Fruit fly (Drosophila melanogaster) S2 (cell line): ENCODE data around the gene CG5386.

ENCODE experiments used
- CG8478 ChIP-seq: fragments of >200 bp; optimal IDR thresholded peaks from 2 replicates; lab custom pipeline; 2018
- CTCF ChIP-seq, 2 experiments: fragments of >200 bp; optimal IDR thresholded peaks; 2 replicates each; lab custom pipeline; 2018

The CG5386 gene

dm6 chr3R:22342151-22342550 is at the start of gene CG5386:
Gene CG5386, minus strand, starts transcription at chr3R:22342251.
- TF ChIP-seq CG8478 (lab: Kevin White, UChicago), result no peak
- TF ChIP-seq CTCF (optimal IDR thresholded peaks at IDR 0.05; lab: Kevin White, UChicago), result no peak

dm6 chr3R:22390109-22390508 is 48.1 kb upstream of the CG5386 start:
- TF ChIP-seq CG8478 (lab: Kevin White, UChicago), result no peak

- TF ChIP-seq CG8478 (lab: Kevin White, UChicago) (no peak), CTCF (optimal IDR thresholded peaks at IDR 0.05; lab: Kevin White, UChicago) (no peak)
Observed at dm6 chr3R:22389614-22390013, 47.6 kb upstream of the CG5386 start, which contains the start of the genes CAH8 and CG7059. Gene CAH8, minus strand, starts transcription at chr3R:22389714. Gene CG7059, plus strand, starts transcription at chr3R:22389780.

- TF ChIP-seq CTCF (optimal IDR thresholded peaks at IDR 0.05; lab: Kevin White, UChicago), result no peak
- no peak for TF ChIP-seq CG8478 (lab: Kevin White, UChicago)
Observed at dm6 chr3R:22381735-22382134, 39.7 kb upstream of the CG5386 start, which contains the start of gene Gpdh3. Gene Gpdh3, plus strand, starts transcription at chr3R:22382035.

dm6 chr3R:22381077-22381476 is 39.0 kb upstream of the CG5386 start, which contains the start of gene CG43342:
Gene CG43342, plus strand, starts transcription at chr3R:22381340.
- TF ChIP-seq CTCF (optimal IDR thresholded peaks at IDR 0.05; lab: Kevin White, UChicago), result no peak
- no peak for TF ChIP-seq CG8478 (lab: Kevin White, UChicago)

- TF ChIP-seq CG8478 (lab: Kevin White, UChicago) (no peak), CTCF (optimal IDR thresholded peaks at IDR 0.05; lab: Kevin White, UChicago) (no peak)
Observed at dm6 chr3R:22379942-22380341, 37.9 kb upstream of the CG5386 start, which contains the start of gene CG34149. Gene CG34149, plus strand, starts transcription at chr3R:22380128.

dm6 chr3R:22375674-22376073 is 33.6 kb upstream of the CG5386 start, which contains the start of gene CG18596:
Gene CG18596, plus strand, starts transcription at chr3R:22375923.
- TF ChIP-seq CTCF (optimal IDR thresholded peaks at IDR 0.05; lab: Kevin White, UChicago), result no peak
- TF ChIP-seq CG8478 (lab: Kevin White, UChicago), result no peak

- TF ChIP-seq CG8478 (lab: Kevin White, UChicago), result no peak
- TF ChIP-seq CTCF (optimal IDR thresholded peaks at IDR 0.05; lab: Kevin White, UChicago), result no peak
Observed at dm6 chr3R:22372535-22372934, 30.5 kb upstream of the CG5386 start, which contains the start of gene CG7069. Gene CG7069, plus strand, starts transcription at chr3R:22372835.

- TF ChIP-seq CTCF (optimal IDR thresholded peaks at IDR 0.05; lab: Kevin White, UChicago), result no peak
- no peak for TF ChIP-seq CG8478 (lab: Kevin White, UChicago)
Observed at dm6 chr3R:22368777-22369214, 26.7 kb upstream of the CG5386 start.

dm6 chr3R:22368077-22368776 is 26.2 kb upstream of the CG5386 start:
- no peak for TF ChIP-seq CTCF (optimal IDR thresholded peaks at IDR 0.05; lab: Kevin White, UChicago)
- TF ChIP-seq CG8478 (lab: Kevin White, UChicago), result no peak

dm6 chr3R:22367126-22368076 is 25.4 kb upstream of the CG5386 start, which contains the start of the genes Polr3F and PyK:
Gene Polr3F, minus strand, starts transcription at chr3R:22367373.
Gene PyK, plus strand, starts transcription at chr3R:22367536.
- no peak for TF ChIP-seq CG8478 (lab: Kevin White, UChicago)
- no peak for TF ChIP-seq CTCF (optimal IDR thresholded peaks at IDR 0.05; lab: Kevin White, UChicago)

dm6 chr3R:22365660-22366195 is 23.7 kb upstream of the CG5386 start, which contains the start of gene CG5382:
Gene CG5382, minus strand, starts transcription at chr3R:22365983.
- TF ChIP-seq CTCF (optimal IDR thresholded peaks at IDR 0.05; lab: Kevin White, UChicago) (no peak), CG8478 (lab: Kevin White, UChicago) (no peak)

dm6 chr3R:22362218-22362907 is 20.3 kb upstream of the CG5386 start, which contains the start of the genes JMJD6, CG7071 and Muted:
Gene JMJD6, minus strand, starts transcription at chr3R:22362371.
Gene CG7071, plus strand, starts transcription at chr3R:22362620.
Gene Muted, plus strand, starts transcription at chr3R:22362620.
- TF ChIP-seq CTCF (optimal IDR thresholded peaks at IDR 0.05; lab: Kevin White, UChicago), result peak in 1 of 2 experiments; percentile 32
- no peak for TF ChIP-seq CG8478 (lab: Kevin White, UChicago)
